Fruit fly (Drosophila melanogaster) Kc167 (cell line): ENCODE results near the gene DnaJ-H.
"Not testable (repeated sequence)": the region's sequence is repeated elsewhere in the genome, so short reads cannot be mapped to it uniquely, and the experiment has no call there.

Experiments used
- Myc ChIP-seq: fragments of >200 bp; optimal IDR thresholded peaks from 2 replicates; lab custom pipeline; 2017; ENCODE audit warnings: missing external identifiers
- Sin3A ChIP-seq: fragments of >200 bp; optimal IDR thresholded peaks from 2 replicates; lab custom pipeline; 2018; ENCODE audit warnings: missing external identifiers
- h ChIP-seq: fragments of >200 bp; optimal IDR thresholded peaks from 3 replicates; lab custom pipeline; 2018; ENCODE audit warnings: missing external identifiers
- insv ChIP-seq: fragments of >200 bp; optimal IDR thresholded peaks from 3 replicates; lab custom pipeline; 2018; ENCODE audit warnings: missing external identifiers
- psq ChIP-seq: fragments of >200 bp; optimal IDR thresholded peaks from 2 replicates; lab custom pipeline; 2017; ENCODE audit warnings: missing external identifiers
- ttk ChIP-seq: sonication (Bioruptor generic); optimal IDR thresholded peaks from 2 replicates; lab custom pipeline; 2017; ENCODE audit warnings: missing external identifiers

DnaJ-H gene

DNA sequence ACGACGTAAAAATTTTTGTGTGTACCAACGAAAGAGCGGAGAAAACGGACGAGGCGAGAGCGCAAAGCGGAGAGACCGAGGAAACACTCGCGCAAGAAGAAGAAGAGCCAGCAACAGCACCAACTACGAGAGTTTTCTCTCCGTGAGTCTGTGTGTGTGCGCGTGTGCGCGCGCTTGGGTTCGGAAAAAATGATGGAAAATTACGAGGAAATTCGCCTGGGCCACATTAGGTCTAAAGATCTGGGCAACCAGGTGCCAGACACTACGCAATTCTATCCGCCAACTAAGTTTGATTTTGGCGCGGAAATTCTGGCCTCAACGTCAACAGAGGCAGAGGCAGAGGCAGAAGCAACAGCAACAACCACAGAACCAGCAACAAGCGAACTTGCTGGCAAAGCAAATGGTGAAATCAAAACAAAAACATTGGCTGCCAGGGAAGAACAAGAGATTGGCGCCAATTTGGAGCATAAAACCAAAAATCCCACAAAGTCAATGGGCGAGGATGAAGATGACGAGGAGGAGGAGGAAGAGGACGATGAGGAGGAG lies at the start of gene DnaJ-H:
Gene DnaJ-H (minus strand): TSS at position 271 of the 546 bp plus-strand sequence.
- TF ChIP-seq psq (lab: Kevin White, UChicago) (peak; percentile 65), Sin3A (lab: Kevin White, UChicago) (no peak)

DNA sequence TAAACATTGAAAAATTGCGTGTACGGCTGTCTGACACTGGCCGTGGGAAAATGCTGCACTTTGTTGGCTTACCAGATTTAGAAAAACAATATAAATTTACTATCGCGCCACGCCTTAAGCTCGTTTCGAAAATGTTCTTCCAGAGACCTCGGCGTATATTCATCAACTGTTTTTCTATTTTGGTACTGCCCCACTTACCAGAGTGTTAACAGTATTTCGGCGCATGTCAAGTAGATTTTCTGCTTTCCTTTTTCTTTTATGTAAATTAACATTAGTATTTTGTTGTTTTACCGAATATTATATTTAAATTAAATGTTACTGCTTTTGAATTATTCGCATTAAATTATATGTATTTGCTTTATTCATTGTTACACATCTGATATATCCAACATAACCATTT lies 49.1 kb upstream of the DnaJ-H start, which contains the start of gene kek4:
Gene kek4 (minus strand): TSS at position 341 of the 400 bp plus-strand sequence.
- TF ChIP-seq Myc (lab: Kevin White, UChicago) (no peak), Sin3A (lab: Kevin White, UChicago) (no peak), h (lab: Kevin White, UChicago) (no peak), ttk (lab: Kevin White, UChicago) (no peak), insv (lab: Kevin White, UChicago) (no peak), psq (lab: Kevin White, UChicago) (no peak)

DNA sequence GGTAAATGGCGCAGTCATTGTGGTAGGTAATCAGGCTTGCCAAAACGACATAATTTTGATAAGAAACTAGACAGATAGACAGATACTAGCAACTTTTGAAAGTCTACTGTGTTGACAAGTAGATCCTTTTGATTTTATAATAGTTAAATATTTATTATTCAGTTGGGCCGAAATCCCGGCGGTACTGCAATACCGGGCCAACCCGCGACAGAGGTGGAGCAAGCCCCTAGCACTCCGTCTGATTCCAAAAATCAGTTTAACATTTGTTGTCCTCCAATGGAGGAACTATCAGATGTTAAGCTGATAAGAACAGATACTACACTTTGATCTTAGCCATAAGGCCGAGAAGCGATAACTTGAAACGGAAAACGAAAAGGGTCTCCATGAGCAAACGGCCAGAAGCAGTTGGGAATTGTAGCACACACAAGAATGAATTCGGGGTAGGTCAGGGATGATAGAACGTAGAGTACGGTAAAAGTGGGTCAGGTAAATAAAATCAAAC lies 45.9 kb upstream of the DnaJ-H start, which contains the start of gene CG15482:
Gene CG15482 (minus strand): TSS at position 51 of the 502 bp plus-strand sequence.
- not testable (repeated sequence) for TF ChIP-seq psq, ttk, Myc (lab: Kevin White, UChicago)

DNA sequence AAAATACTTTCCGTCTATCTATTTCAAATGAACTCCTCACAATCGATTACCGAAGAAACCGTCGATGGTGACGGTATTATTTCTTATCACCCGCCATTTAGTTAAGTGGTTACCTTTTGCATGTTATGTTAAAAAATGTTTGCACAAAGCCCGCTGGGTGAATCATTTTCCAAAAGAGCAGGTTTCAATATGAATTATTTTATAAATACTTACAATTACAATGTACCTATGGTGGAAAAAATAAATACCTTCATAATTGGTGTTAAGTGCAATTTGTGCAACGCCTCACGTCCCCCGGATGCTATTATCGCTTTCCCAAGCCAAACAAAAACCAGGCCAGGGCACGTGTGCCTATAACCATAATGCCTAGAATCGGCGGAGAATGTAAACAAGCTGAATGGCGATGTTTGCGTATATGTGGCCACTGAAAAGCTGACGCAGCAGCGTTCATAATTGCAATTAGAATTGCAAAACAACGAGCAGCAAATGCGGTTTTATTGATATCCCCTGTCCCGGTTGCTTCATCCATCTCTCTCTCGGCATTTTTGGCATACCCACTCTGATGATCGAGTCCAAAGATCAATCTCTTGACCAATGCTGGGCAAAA lies 41.1 kb upstream of the DnaJ-H start:
- TF ChIP-seq insv (lab: Kevin White, UChicago) (no peak), Myc (lab: Kevin White, UChicago) (no peak), Sin3A (lab: Kevin White, UChicago) (no peak), psq (lab: Kevin White, UChicago) (no peak), h (lab: Kevin White, UChicago) (no peak), ttk (lab: Kevin White, UChicago) (no peak)

DNA sequence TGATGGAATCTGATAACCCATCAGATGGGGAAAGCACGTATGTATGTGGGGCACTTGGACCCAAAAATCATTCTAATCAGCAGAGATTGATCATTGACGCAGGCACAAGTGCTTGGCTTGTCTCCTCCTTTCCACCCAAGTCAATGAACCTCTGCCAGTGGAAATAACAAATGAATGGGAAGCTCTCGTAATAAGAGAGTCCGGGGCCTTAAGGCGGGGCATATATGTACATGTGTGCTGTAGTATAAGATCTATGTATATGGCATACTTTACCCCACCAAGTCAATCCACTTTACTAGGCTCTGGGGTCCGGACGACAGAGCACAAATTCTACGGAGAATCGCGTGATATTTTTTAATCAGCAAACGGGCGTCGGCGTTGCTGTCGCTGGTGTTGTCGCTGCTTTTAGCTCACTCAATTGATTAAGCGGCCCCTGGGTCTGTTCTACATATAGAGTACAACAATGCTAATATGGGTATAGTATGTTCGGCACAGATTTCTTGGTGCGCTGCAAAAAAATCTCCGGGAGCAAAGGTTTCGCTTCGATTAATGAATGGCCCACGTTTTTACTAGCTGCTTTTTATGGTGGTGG lies 40.3 kb upstream of the DnaJ-H start:
- TF ChIP-seq ttk (lab: Kevin White, UChicago) (no peak), insv (lab: Kevin White, UChicago) (no peak), Sin3A (lab: Kevin White, UChicago) (no peak), psq (lab: Kevin White, UChicago) (no peak), h (lab: Kevin White, UChicago) (no peak), Myc (lab: Kevin White, UChicago) (no peak)

DNA sequence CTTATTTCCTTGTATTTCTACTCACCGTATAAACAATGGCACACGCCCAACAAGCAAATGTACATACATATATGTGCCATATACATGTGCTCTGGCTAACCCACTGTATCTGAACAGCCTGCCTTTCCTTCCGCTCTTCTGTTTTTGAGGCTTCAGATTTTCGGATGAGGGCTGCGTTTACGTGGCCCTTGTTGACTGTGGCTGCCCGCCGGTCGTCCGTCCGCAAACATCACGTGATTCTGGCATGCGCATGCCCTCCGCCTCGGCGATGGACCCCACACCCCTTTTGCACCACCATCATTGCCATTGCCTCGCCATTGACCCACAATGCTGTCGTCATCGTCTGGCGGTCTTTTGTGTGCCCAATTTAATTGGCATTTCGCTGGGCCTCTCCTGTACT lies 39.4 kb upstream of the DnaJ-H start:
- TF ChIP-seq insv (lab: Kevin White, UChicago) (no peak), h (lab: Kevin White, UChicago) (no peak), Myc (lab: Kevin White, UChicago) (no peak), ttk (lab: Kevin White, UChicago) (no peak), psq (lab: Kevin White, UChicago) (no peak), Sin3A (lab: Kevin White, UChicago) (no peak)

DNA sequence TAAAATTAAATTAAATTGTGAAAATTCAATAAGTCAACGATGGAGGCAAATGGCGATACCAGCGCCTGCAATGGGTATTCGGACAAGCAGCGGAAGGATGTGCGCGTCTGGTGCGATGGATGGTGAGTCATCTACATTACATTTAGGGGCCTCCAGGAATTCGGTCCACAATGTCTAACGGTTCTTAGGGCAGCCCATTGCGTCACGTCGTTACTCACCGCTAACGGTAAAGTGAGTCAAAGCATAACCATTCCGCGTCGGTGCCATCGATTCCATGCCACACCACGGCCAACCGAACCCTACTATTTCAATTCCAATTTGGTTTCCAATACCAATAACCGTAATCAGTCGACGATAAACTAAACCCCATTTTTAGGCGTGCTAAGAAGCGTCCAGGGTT lies 38.3 kb upstream of the DnaJ-H start:
- TF ChIP-seq Myc (lab: Kevin White, UChicago) (no peak), psq (lab: Kevin White, UChicago) (no peak), h (lab: Kevin White, UChicago) (no peak), ttk (lab: Kevin White, UChicago) (no peak), insv (lab: Kevin White, UChicago) (no peak), Sin3A (lab: Kevin White, UChicago) (no peak)

DNA sequence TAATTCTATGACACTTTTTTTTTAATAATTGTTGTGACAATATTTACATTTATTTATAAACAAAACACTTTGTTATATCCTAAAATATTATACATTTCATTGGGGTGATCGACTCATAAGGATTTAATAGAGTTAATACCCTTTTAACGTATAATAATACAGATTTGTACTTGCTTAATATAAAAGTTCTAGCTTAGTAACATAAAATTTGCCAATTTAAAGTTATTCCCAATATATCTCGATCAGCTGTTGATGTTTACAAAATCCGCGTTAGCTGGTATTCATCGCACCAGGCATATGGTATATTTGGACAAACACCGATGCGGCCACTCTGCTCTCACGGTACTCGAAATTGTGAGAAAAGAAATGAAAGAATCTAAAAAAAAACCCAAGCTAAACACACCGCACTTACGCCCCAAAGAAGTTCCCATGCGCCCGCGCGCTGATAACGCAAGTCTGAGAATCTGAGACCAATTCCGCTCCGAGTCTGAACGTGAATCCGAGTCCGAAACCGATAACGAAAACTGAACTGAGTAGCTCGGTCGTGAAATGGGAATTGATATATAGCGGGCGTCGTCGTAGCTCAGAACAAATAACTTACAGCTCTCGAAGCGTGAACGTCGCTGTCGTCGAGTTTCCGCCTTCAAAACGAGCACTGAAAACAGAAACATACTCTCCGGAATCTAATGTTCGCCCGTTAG lies 37.7 kb upstream of the DnaJ-H start, which contains the start of gene Pect:
Gene Pect (plus strand): TSS at position 326 of the 701 bp plus-strand sequence.
- TF ChIP-seq psq (lab: Kevin White, UChicago) (no peak), Myc (lab: Kevin White, UChicago) (no peak), Sin3A (lab: Kevin White, UChicago) (no peak), insv (lab: Kevin White, UChicago) (no peak), ttk (lab: Kevin White, UChicago) (no peak), h (lab: Kevin White, UChicago) (no peak)

DNA sequence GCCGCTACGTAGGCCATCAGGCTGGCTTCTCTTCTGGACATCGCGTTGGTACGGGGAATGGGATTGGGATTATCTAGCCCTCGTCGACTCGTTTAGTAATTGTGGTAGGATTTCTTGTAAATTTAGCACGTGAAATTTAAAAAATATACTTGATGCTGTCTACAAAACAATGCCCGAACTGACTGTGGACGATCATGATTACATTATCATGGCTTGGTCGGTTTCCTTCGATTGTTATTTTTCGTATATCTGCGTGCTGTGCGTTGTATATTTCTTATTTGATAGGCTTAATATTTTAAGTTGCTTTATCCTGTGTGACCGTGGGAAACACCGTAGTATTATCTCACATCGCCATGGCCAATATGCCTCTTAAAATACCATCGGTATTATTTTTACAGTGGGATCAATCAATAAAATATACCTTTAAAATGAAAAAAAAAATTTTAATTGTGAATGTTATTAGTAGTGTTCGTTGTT lies 37.1 kb upstream of the DnaJ-H start, which contains the start of gene CG16972:
Gene CG16972 (minus strand): TSS at position 336 of the 477 bp plus-strand sequence.
- TF ChIP-seq h (lab: Kevin White, UChicago) (no peak), insv (lab: Kevin White, UChicago) (no peak), ttk (lab: Kevin White, UChicago) (no peak), Myc (lab: Kevin White, UChicago) (no peak), Sin3A (lab: Kevin White, UChicago) (no peak)

DNA sequence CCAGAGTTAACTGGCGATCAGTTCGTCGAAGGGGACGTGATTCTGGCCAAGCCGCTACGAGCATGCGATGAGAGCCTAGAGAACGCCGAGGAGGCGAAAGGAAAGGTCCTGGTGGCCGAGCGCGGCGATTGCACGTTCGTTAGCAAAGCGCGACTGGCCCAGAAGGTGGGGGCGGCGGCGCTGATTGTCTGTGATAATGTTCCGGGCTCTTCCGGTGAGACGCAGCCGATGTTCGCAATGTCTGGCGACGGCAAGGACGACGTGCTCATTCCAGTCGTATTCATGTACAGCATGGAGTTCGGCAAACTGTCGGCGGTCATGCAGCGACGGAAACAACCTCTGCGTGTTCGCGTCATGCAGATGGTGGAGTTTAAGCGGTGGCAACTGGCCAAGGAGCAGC lies 29.9 kb upstream of the DnaJ-H start:
- TF ChIP-seq h (lab: Kevin White, UChicago) = no peak
- TF ChIP-seq insv (lab: Kevin White, UChicago) = no peak
- no peak for TF ChIP-seq psq (lab: Kevin White, UChicago)
- no peak for TF ChIP-seq Myc (lab: Kevin White, UChicago)

DNA sequence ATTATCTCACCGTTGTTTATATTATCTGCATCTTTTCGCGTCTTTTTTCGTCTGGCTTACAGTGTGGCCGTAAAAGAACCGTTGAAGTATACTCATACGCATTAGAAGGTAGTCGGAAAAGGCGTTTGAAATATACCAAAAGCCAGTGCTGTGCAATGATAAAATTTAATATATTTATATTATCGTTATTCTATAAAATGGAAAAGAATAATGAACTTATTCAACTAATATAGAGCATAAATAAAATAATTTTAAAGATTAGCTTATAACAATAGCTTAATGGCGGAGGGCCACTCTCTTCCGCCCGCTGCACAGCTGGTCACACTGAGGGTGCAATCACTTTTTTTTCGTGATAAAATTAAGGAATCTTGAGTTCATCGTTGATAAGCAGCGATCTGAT lies 26.0 kb upstream of the DnaJ-H start, which contains the start of the genes CG16974 and Edem2:
Gene CG16974 (minus strand): TSS at position 86 of the 400 bp plus-strand sequence.
Gene Edem2 (plus strand): TSS at position 308 of the 400 bp plus-strand sequence.
- TF ChIP-seq h (lab: Kevin White, UChicago) (no peak), Sin3A (lab: Kevin White, UChicago) (no peak), Myc (lab: Kevin White, UChicago) (no peak), insv (lab: Kevin White, UChicago) (no peak), ttk (lab: Kevin White, UChicago) (no peak), psq (lab: Kevin White, UChicago) (no peak)
